Worm (Caenorhabditis elegans) whole organism, L4 larva: ENCODE measurements around the gene Y56A3A.41.

Source experiments
- D1046.2 ChIP-seq: fragments of 200-800 bp; sonication (Bioruptor generic); IDR thresholded peaks from 2 replicates; pipeline ENCODE4 v1.3.6; 2022; ENCODE audit warnings: missing genetic modification characterization, missing compliant biosample characterization
- F26F4.8 ChIP-seq: fragments of 200-800 bp; sonication (Bioruptor generic); conservative IDR thresholded peaks from 2 replicates; pipeline ENCODE4 v1.3.6; 2022; ENCODE audit warnings: missing genetic modification characterization, missing compliant biosample characterization
- F37D6.2 ChIP-seq: sonication (generic microtip); optimal IDR thresholded peaks from 2 replicates; lab custom pipeline; 2016; ENCODE audit warnings: mild to moderate bottlenecking, missing genetic modification characterization, missing compliant biosample characterization
- Y105C5A.15 ChIP-seq: fragments of 200-800 bp; sonication (Bioruptor generic); IDR thresholded peaks from 2 replicates; pipeline ENCODE4 v1.3.6; 2022; ENCODE audit warnings: missing genetic modification characterization, missing compliant biosample characterization
- ZK337.2 ChIP-seq: fragments of 200-800 bp; sonication (Bioruptor generic); IDR thresholded peaks from 2 replicates; pipeline ENCODE4 v1.3.6; 2022; ENCODE audit warnings: missing genetic modification reagents, missing genetic modification characterization, missing compliant biosample characterization
- ceh-32 ChIP-seq: sonication (generic microtip); optimal IDR thresholded peaks from 2 replicates; lab custom pipeline; 2016; ENCODE audit warnings: mild to moderate bottlenecking, missing genetic modification characterization, missing compliant biosample characterization; ENCODE audit not compliant: poor library complexity
- ceh-62 ChIP-seq: sonication (generic microtip); optimal IDR thresholded peaks from 2 replicates; lab custom pipeline; 2017; ENCODE audit warnings: missing biosample characterization, missing genetic modification characterization
- daf-12 ChIP-seq: fragments of 150-350 bp; optimal IDR thresholded peaks from 2 replicates; lab custom pipeline; 2014; ENCODE audit warnings: missing biosample characterization, missing genetic modification reagents, missing genetic modification characterization
- daf-16 ChIP-seq, 3 experiments: sonication (generic microtip); optimal IDR thresholded peaks; 2 replicates each; lab custom pipeline; 2016 to 2017; ENCODE audit warnings: missing genetic modification characterization in 3 of 3, missing genetic modification reagents in 3 of 3, mild to moderate bottlenecking in 2 of 3, missing compliant biosample characterization in 2 of 3, missing biosample characterization in 1 of 3, moderate library complexity in 1 of 3
- dmd-6 ChIP-seq: fragments of 200-800 bp; sonication (Bioruptor generic); IDR thresholded peaks from 2 replicates; pipeline ENCODE4 v1.3.6; 2022; ENCODE audit warnings: missing genetic modification reagents, missing genetic modification characterization, missing compliant biosample characterization
- dmd-8 ChIP-seq: fragments of 200-800 bp; sonication (Bioruptor generic); IDR thresholded peaks from 2 replicates; pipeline ENCODE4 v1.3.6; 2022; ENCODE audit warnings: missing genetic modification characterization, missing compliant biosample characterization
- dve-1 ChIP-seq: sonication (generic microtip); optimal IDR thresholded peaks from 2 replicates; lab custom pipeline; 2017; ENCODE audit warnings: antibody characterized with exemption, mild to moderate bottlenecking, missing genetic modification characterization, missing compliant biosample characterization; ENCODE audit not compliant: insufficient read depth
- hif-1 ChIP-seq, 2 experiments: sonication (generic microtip); optimal IDR thresholded peaks; 2 replicates each; lab custom pipeline; 2016 to 2017; ENCODE audit warnings: missing compliant biosample characterization in 2 of 2, missing genetic modification characterization in 2 of 2, missing genetic modification reagents in 2 of 2, missing genotype in 2 of 2, mild to moderate bottlenecking in 1 of 2
- hlh-11 ChIP-seq: fragments of 200-800 bp; sonication (Bioruptor generic); optimal IDR thresholded peaks from 2 replicates; lab custom pipeline; 2018; ENCODE audit warnings: mild to moderate bottlenecking, missing genetic modification characterization, missing compliant biosample characterization
- lin-15B ChIP-seq: fragments of 150-350 bp; sonication (generic microtip); optimal IDR thresholded peaks from 3 replicates; lab custom pipeline; 2014; ENCODE audit warnings: missing biosample characterization, missing genetic modification characterization
- madf-9 ChIP-seq: fragments of 200-800 bp; sonication (Bioruptor generic); conservative IDR thresholded peaks from 2 replicates; pipeline ENCODE4 v1.3.6; 2022; ENCODE audit warnings: missing genetic modification reagents, missing genetic modification characterization, missing compliant biosample characterization
- mdt-29 ChIP-seq: fragments of 200-800 bp; sonication (Bioruptor generic); IDR thresholded peaks from 2 replicates; pipeline ENCODE4 v1.3.6; 2022; ENCODE audit warnings: missing genetic modification reagents, missing genetic modification characterization, missing compliant biosample characterization
- mes-2 ChIP-seq: sonication (generic microtip); optimal IDR thresholded peaks from 2 replicates; lab custom pipeline; 2016; ENCODE audit warnings: missing genotype, mild to moderate bottlenecking, missing genetic modification characterization, missing compliant biosample characterization; ENCODE audit not compliant: poor library complexity, severe bottlenecking
- mxl-3 ChIP-seq: fragments of 200-800 bp; sonication (Bioruptor generic); optimal IDR thresholded peaks from 2 replicates; lab custom pipeline; 2018; ENCODE audit warnings: mild to moderate bottlenecking, missing genetic modification characterization, missing compliant biosample characterization
- nhr-102 ChIP-seq: sonication (generic microtip); optimal IDR thresholded peaks from 2 replicates; lab custom pipeline; 2016; ENCODE audit warnings: mild to moderate bottlenecking, missing genetic modification characterization, moderate library complexity, missing compliant biosample characterization
- nhr-28 ChIP-seq: fragments of 150-350 bp; optimal IDR thresholded peaks from 2 replicates; lab custom pipeline; 2014; ENCODE audit warnings: missing biosample characterization, missing genetic modification characterization
- nhr-41 ChIP-seq: fragments of 200-800 bp; sonication (Bioruptor generic); IDR thresholded peaks from 2 replicates; pipeline ENCODE4 v1.3.6; 2022; ENCODE audit warnings: missing genetic modification reagents, missing genetic modification characterization, missing compliant biosample characterization
- php-3 ChIP-seq: fragments of 200-800 bp; sonication (Bioruptor generic); IDR thresholded peaks from 2 replicates; pipeline ENCODE4 v1.3.6; 2022; ENCODE audit warnings: missing genetic modification reagents, missing genetic modification characterization, missing compliant biosample characterization
- pqm-1 ChIP-seq: sonication (generic microtip); optimal IDR thresholded peaks from 2 replicates; lab custom pipeline; 2017; ENCODE audit warnings: missing biosample characterization, missing genetic modification characterization
- rbr-2 ChIP-seq: sonication (generic microtip); optimal IDR thresholded peaks from 2 replicates; lab custom pipeline; 2016; ENCODE audit warnings: missing genotype, missing genetic modification characterization, missing compliant biosample characterization
- saeg-2 ChIP-seq: fragments of 200-800 bp; sonication (Bioruptor generic); IDR thresholded peaks from 2 replicates; pipeline ENCODE4 v1.3.6; 2022; ENCODE audit warnings: missing genetic modification reagents, missing genetic modification characterization, missing compliant biosample characterization
- set-16 ChIP-seq: fragments of 200-800 bp; sonication (Bioruptor generic); IDR thresholded peaks from 2 replicates; pipeline ENCODE4 v1.3.6; 2022; ENCODE audit warnings: missing genetic modification reagents, missing genetic modification characterization, missing compliant biosample characterization
- spr-1 ChIP-seq: sonication (generic microtip); optimal IDR thresholded peaks from 2 replicates; lab custom pipeline; 2016; ENCODE audit warnings: mild to moderate bottlenecking, missing genetic modification characterization, missing compliant biosample characterization
- tag-97 ChIP-seq: fragments of 200-800 bp; sonication (Bioruptor generic); IDR thresholded peaks from 2 replicates; pipeline ENCODE4 v1.3.6; 2022; ENCODE audit warnings: missing genetic modification characterization, missing compliant biosample characterization
- unc-62 ChIP-seq, 3 experiments: fragments of 150-350 bp in 1 of 3; sonication (generic microtip); optimal IDR thresholded peaks in 2 of 3; peaks in 1 of 3; 1 replicate in 1 of 3; 2 replicates in 2 of 3; lab custom pipeline; 2014 to 2017; ENCODE audit warnings: missing biosample characterization in 3 of 3, missing genetic modification characterization in 3 of 3, missing genetic modification reagents in 3 of 3, missing genotype in 1 of 3
- zfp-3 ChIP-seq: fragments of 200-800 bp; sonication (Bioruptor generic); conservative IDR thresholded peaks from 2 replicates; pipeline ENCODE4 v1.3.6; 2022; ENCODE audit warnings: missing genetic modification reagents, missing genetic modification characterization, missing compliant biosample characterization

The Y56A3A.41 gene

ce11 chrIII:11891335-11891734, 1.5 kb downstream of the Y56A3A.41 start, which contains the start of gene faah-5:
faah-5 (minus strand) TSS chrIII:11891435.
- TF ChIP-seq ZK337.2 (GFP tag; lab: Robert Waterston, UW): no peak
- TF ChIP-seq madf-9 (GFP tag; lab: Robert Waterston, UW): no peak

- TF ChIP-seq set-16: peak; percentile 81
Measured at ce11 chrIII:11883694-11884093, 9.1 kb downstream of the Y56A3A.41 start, which contains the start of gene fbxb-22. fbxb-22 (minus strand) TSS chrIII:11883754.

- no peak for TF ChIP-seq lin-15B
- TF ChIP-seq daf-16 (GFP tag; optimal IDR thresholded peaks at IDR 0.05; lab: Kevin White, UChicago): no peak
- peak; percentile 94 for TF ChIP-seq daf-16 (tag; optimal IDR thresholded peaks at IDR 0.05; lab: Kevin White, UChicago)
- TF ChIP-seq daf-12 (tag; lab: Kevin White, UChicago): no peak
- TF ChIP-seq tag-97 (GFP tag; lab: Robert Waterston, UW): no peak
- TF ChIP-seq nhr-41: 0 out of 2 replicates have a peak, but pooled peaks have one; percentile 9
- TF ChIP-seq php-3: peak; percentile 82
- peak; percentile 85 for TF ChIP-seq dve-1 (tag; lab: Kevin White, UChicago)
- no peak for TF ChIP-seq spr-1
- peak in 1 of 2 experiments; percentile 5 for TF ChIP-seq hif-1 (tag; optimal IDR thresholded peaks at IDR 0.05; lab: Kevin White, UChicago)
- peak; percentile 63 for TF ChIP-seq dmd-6
- no peak for TF ChIP-seq mxl-3
- TF ChIP-seq unc-62 (GFP tag; optimal IDR thresholded peaks at IDR 0.05 in 1 of 2; lab: Kevin White, UChicago): peak in 1 of 2 experiments; percentile 41
- no peak for TF ChIP-seq unc-62 (tag; optimal IDR thresholded peaks at IDR 0.05; lab: Kevin White, UChicago)
- TF ChIP-seq mdt-29: no peak
- peak; percentile 11 for TF ChIP-seq mes-2 (tag; lab: Kevin White, UChicago)
- peak; percentile 76 for TF ChIP-seq hlh-11
- TF ChIP-seq pqm-1 (tag; lab: Kevin White, UChicago): peak; percentile 90
- TF ChIP-seq rbr-2 (tag; lab: Kevin White, UChicago): no peak
- TF ChIP-seq nhr-28 (tag; lab: Kevin White, UChicago): peak; percentile 83
Measured at ce11 chrIII:11881549-11881948, 11.3 kb downstream of the Y56A3A.41 start.

ce11 chrIII:11878751-11879150, 14.1 kb downstream of the Y56A3A.41 start, which contains the start of gene Y56A3A.6:
Y56A3A.6 (minus strand) TSS chrIII:11878803.
- TF ChIP-seq daf-16 (GFP tag; optimal IDR thresholded peaks at IDR 0.05; lab: Kevin White, UChicago) (no peak), daf-16 (tag; optimal IDR thresholded peaks at IDR 0.05; lab: Kevin White, UChicago) (peak; percentile 39), hlh-11 (peak; percentile 8), daf-12 (tag; lab: Kevin White, UChicago) (no peak), ceh-32 (tag; lab: Kevin White, UChicago) (no peak), dve-1 (tag; lab: Kevin White, UChicago) (peak; percentile 48), dmd-6 (0 out of 2 replicates have a peak, but pooled peaks have one; percentile 9), pqm-1 (tag; lab: Kevin White, UChicago) (peak; percentile 87), nhr-28 (tag; lab: Kevin White, UChicago) (peak; percentile 62)

- TF ChIP-seq Y105C5A.15 (GFP tag; lab: Robert Waterston, UW): no peak
- no peak for TF ChIP-seq zfp-3
- no peak for TF ChIP-seq saeg-2
- peak in 1 of 2 experiments; percentile 79 for TF ChIP-seq unc-62 (GFP tag; optimal IDR thresholded peaks at IDR 0.05 in 1 of 2; lab: Kevin White, UChicago)
- TF ChIP-seq unc-62 (tag; optimal IDR thresholded peaks at IDR 0.05; lab: Kevin White, UChicago): no peak
- TF ChIP-seq ceh-62: no peak
- TF ChIP-seq D1046.2 (GFP tag; lab: Robert Waterston, UW): 0 out of 2 replicates have a peak, but pooled peaks have one; percentile 32
- 0 out of 2 replicates have a peak, but pooled peaks have one; percentile 28 for TF ChIP-seq F26F4.8
- peak; percentile 55; the same call in 1 of the 2 replicates for TF ChIP-seq dmd-8 (GFP tag; lab: Robert Waterston, UW)
- TF ChIP-seq nhr-102 (tag; lab: Kevin White, UChicago): no peak
- TF ChIP-seq nhr-28 (tag; lab: Kevin White, UChicago): no peak
- TF ChIP-seq F37D6.2 (tag; lab: Kevin White, UChicago): no peak
Measured at ce11 chrIII:11876130-11876529, 16.7 kb downstream of the Y56A3A.41 start.
